Fruit fly (Drosophila melanogaster) whole organism, adult: Measurements from ENCODE around the gene ppk23.

Experiments
- CG11617 ChIP-seq: fragments of 200-800 bp; sonication (Bioruptor generic); optimal IDR thresholded peaks from 2 replicates; lab custom pipeline; 2017; ENCODE audit warnings: mild to moderate bottlenecking, missing biosample characterization, missing genetic modification reagents, missing genetic modification characterization
- CG14711 ChIP-seq: fragments of 200-800 bp; sonication (Bioruptor generic); optimal IDR thresholded peaks from 2 replicates; lab custom pipeline; 2018; ENCODE audit warnings: missing biosample characterization, mild to moderate bottlenecking, missing genetic modification characterization, moderate library complexity
- tj ChIP-seq: fragments of 200-800 bp; sonication (Bioruptor generic); optimal IDR thresholded peaks from 3 replicates; lab custom pipeline; 2017; ENCODE audit warnings: missing biosample characterization, mild to moderate bottlenecking, missing genetic modification characterization, moderate library complexity

- TF ChIP-seq CG14711 (tag; lab: Kevin White, UChicago) (no peak), CG11617 (GFP tag; lab: Kevin White, UChicago) (no peak), tj (GFP tag; lab: Kevin White, UChicago) (no peak)
These were observed 33.4 kb upstream of the ppk23 start for dm6 chrX:17602466-17602865.
